Fruit fly (Drosophila melanogaster) whole organism, embryonic: ENCODE results near the gene Mpc1.

ENCODE experiments used
- CG11093 ChIP-seq: fragments of 200-800 bp; sonication (Bioruptor generic); IDR thresholded peaks from 3 replicates; pipeline ENCODE4 v1.3.6; 2022; ENCODE audit warnings: missing biosample characterization, missing genetic modification characterization
- CG11456 ChIP-seq: fragments of 200-800 bp; sonication (Bioruptor generic); IDR thresholded peaks from 3 replicates; pipeline ENCODE4 v1.3.6; 2022; ENCODE audit warnings: missing biosample characterization, missing genetic modification characterization
- CG1233 ChIP-seq: fragments of 200-800 bp; sonication (Bioruptor generic); optimal IDR thresholded peaks from 4 replicates; lab custom pipeline; 2018; ENCODE audit warnings: missing biosample characterization, mild to moderate bottlenecking, missing genetic modification characterization
- CG12744 ChIP-seq: fragments of 200-800 bp; sonication (Bioruptor generic); optimal IDR thresholded peaks from 2 replicates; lab custom pipeline; 2016; ENCODE audit warnings: missing biosample characterization, missing genetic modification characterization
- CG1602 ChIP-seq: fragments of 200-800 bp; sonication (Bioruptor generic); optimal IDR thresholded peaks from 3 replicates; lab custom pipeline; 2016; ENCODE audit warnings: missing biosample characterization, missing genetic modification characterization
- CG1603 ChIP-seq: fragments of 200-800 bp; sonication (Bioruptor generic); optimal IDR thresholded peaks from 2 replicates; lab custom pipeline; 2019; ENCODE audit warnings: missing biosample characterization, mild to moderate bottlenecking, missing genetic modification characterization, moderate library complexity
- CG17385 ChIP-seq: fragments of 200-800 bp; sonication (Bioruptor generic); optimal IDR thresholded peaks from 3 replicates; lab custom pipeline; 2018; ENCODE audit warnings: missing biosample characterization, mild to moderate bottlenecking, missing genetic modification characterization
- CG2678 ChIP-seq: fragments of 200-800 bp; sonication (Bioruptor generic); optimal IDR thresholded peaks from 3 replicates; lab custom pipeline; 2019; ENCODE audit warnings: missing biosample characterization, mild to moderate bottlenecking, missing genetic modification characterization, moderate library complexity
- CG31224 ChIP-seq: fragments of 200-800 bp; sonication (Bioruptor generic); IDR thresholded peaks from 2 replicates; pipeline ENCODE4 v1.3.6; 2022; ENCODE audit warnings: missing biosample characterization, missing genetic modification characterization
- CG32767 ChIP-seq: fragments of 200-800 bp; sonication (Bioruptor generic); IDR thresholded peaks from 2 replicates; pipeline ENCODE4 v1.3.6; 2022; ENCODE audit warnings: missing biosample characterization, missing genetic modification characterization
- CG42726 ChIP-seq: fragments of 200-800 bp; sonication (Bioruptor generic); IDR thresholded peaks from 2 replicates; pipeline ENCODE4 v1.3.6; 2022; ENCODE audit warnings: missing biosample characterization, missing genetic modification characterization; ENCODE audit not compliant: partially characterized antibody
- CG4617 ChIP-seq: fragments of 200-800 bp; sonication (Bioruptor generic); optimal IDR thresholded peaks from 3 replicates; lab custom pipeline; 2016; ENCODE audit warnings: missing biosample characterization, missing genetic modification characterization, borderline replicate concordance
- CG5180 ChIP-seq: fragments of 200-800 bp; sonication (Bioruptor generic); optimal IDR thresholded peaks from 3 replicates; lab custom pipeline; 2017; ENCODE audit warnings: missing biosample characterization, missing genetic modification characterization, mild to moderate bottlenecking, moderate library complexity, missing genetic modification reagents
- CG6654 ChIP-seq: fragments of 200-800 bp; sonication (Bioruptor generic); optimal IDR thresholded peaks from 2 replicates; lab custom pipeline; 2017; ENCODE audit warnings: missing biosample characterization, mild to moderate bottlenecking, missing genetic modification characterization
- CG8478 ChIP-seq: fragments of >200 bp; optimal IDR thresholded peaks from 2 replicates; lab custom pipeline; 2018
- CG8944 ChIP-seq: fragments of 200-800 bp; sonication (Bioruptor generic); optimal IDR thresholded peaks from 3 replicates; lab custom pipeline; 2016; ENCODE audit warnings: missing biosample characterization, missing genetic modification characterization
- CG9609 ChIP-seq: fragments of 200-800 bp; sonication (Bioruptor generic); optimal IDR thresholded peaks from 3 replicates; lab custom pipeline; 2016; ENCODE audit warnings: missing biosample characterization, missing genetic modification characterization
- CHES-1-like ChIP-seq: fragments of 200-800 bp; sonication (Bioruptor generic); optimal IDR thresholded peaks from 2 replicates; lab custom pipeline; 2016; ENCODE audit warnings: missing biosample characterization, missing genetic modification characterization
- Drgx ChIP-seq: fragments of 200-800 bp; sonication (Bioruptor generic); IDR thresholded peaks from 2 replicates; pipeline ENCODE4 v1.3.6; 2022; ENCODE audit warnings: missing biosample characterization, missing genetic modification characterization
- Ets97D ChIP-seq: fragments of 200-800 bp; sonication (Bioruptor generic); optimal IDR thresholded peaks from 3 replicates; lab custom pipeline; 2016; ENCODE audit warnings: missing biosample characterization, missing genetic modification characterization
- HLH3B ChIP-seq: fragments of 200-800 bp; sonication (Bioruptor generic); IDR thresholded peaks from 2 replicates; pipeline ENCODE4 v1.3.6; 2022; ENCODE audit warnings: missing biosample characterization, missing genetic modification characterization
- Hand ChIP-seq: fragments of 200-800 bp; sonication (Bioruptor generic); optimal IDR thresholded peaks from 2 replicates; lab custom pipeline; 2017; ENCODE audit warnings: mild to moderate bottlenecking, missing biosample characterization, missing genetic modification reagents, missing genetic modification characterization
- Hr39 ChIP-seq: fragments of >200 bp; optimal IDR thresholded peaks from 2 replicates; lab custom pipeline; 2017
- Lim3 ChIP-seq: fragments of 200-800 bp; sonication (Bioruptor generic); IDR thresholded peaks from 2 replicates; pipeline ENCODE4 v1.3.6; 2022; ENCODE audit warnings: missing biosample characterization, missing genetic modification characterization
- Mad ChIP-seq: fragments of 200-800 bp; sonication (Bioruptor generic); optimal IDR thresholded peaks from 2 replicates; lab custom pipeline; 2016; ENCODE audit warnings: missing biosample characterization, missing genetic modification characterization
- Myb ChIP-seq: fragments of 200-800 bp; sonication (Bioruptor generic); optimal IDR thresholded peaks from 2 replicates; lab custom pipeline; 2016; ENCODE audit warnings: missing biosample characterization, missing genetic modification characterization
- NC2α ChIP-seq: fragments of 200-800 bp; sonication (Bioruptor generic); optimal IDR thresholded peaks from 2 replicates; lab custom pipeline; 2016; ENCODE audit warnings: missing biosample characterization, missing genetic modification characterization
- NK7.1 ChIP-seq: fragments of 200-800 bp; sonication (Bioruptor generic); optimal IDR thresholded peaks from 3 replicates; lab custom pipeline; 2016; ENCODE audit warnings: missing biosample characterization, missing genetic modification characterization
- Ptx1 ChIP-seq: fragments of 200-800 bp; sonication (Bioruptor generic); IDR thresholded peaks from 2 replicates; pipeline ENCODE4 v1.3.6; 2022; ENCODE audit warnings: missing biosample characterization, missing genetic modification characterization
- Scr ChIP-seq: fragments of 200-800 bp; sonication (Bioruptor generic); IDR thresholded peaks from 2 replicates; pipeline ENCODE4 v1.3.6; 2022; ENCODE audit warnings: missing biosample characterization, missing genetic modification characterization; ENCODE audit not compliant: partially characterized antibody
- Sox102F ChIP-seq: fragments of 200-800 bp; sonication (Bioruptor generic); optimal IDR thresholded peaks from 2 replicates; lab custom pipeline; 2018; ENCODE audit warnings: missing biosample characterization, mild to moderate bottlenecking, missing genetic modification characterization, moderate library complexity
- ac ChIP-seq: fragments of 200-800 bp; sonication (Bioruptor generic); optimal IDR thresholded peaks from 3 replicates; lab custom pipeline; 2017; ENCODE audit warnings: missing biosample characterization, mild to moderate bottlenecking, missing genetic modification characterization
- bigmax ChIP-seq: fragments of 200-800 bp; sonication (Bioruptor generic); optimal IDR thresholded peaks from 2 replicates; lab custom pipeline; 2018; ENCODE audit warnings: missing biosample characterization, mild to moderate bottlenecking, missing genetic modification characterization
- ftz-f1 ChIP-seq: fragments of 200-800 bp; sonication (Bioruptor generic); optimal IDR thresholded peaks from 2 replicates; lab custom pipeline; 2016; ENCODE audit warnings: missing biosample characterization, missing genetic modification characterization
- gcm ChIP-seq: fragments of 200-800 bp; sonication (Bioruptor generic); optimal IDR thresholded peaks from 2 replicates; lab custom pipeline; 2019; ENCODE audit warnings: missing biosample characterization, mild to moderate bottlenecking, missing genetic modification characterization, moderate library complexity
- ind ChIP-seq: fragments of 200-800 bp; sonication (Bioruptor generic); optimal IDR thresholded peaks from 3 replicates; lab custom pipeline; 2016; ENCODE audit warnings: missing biosample characterization, missing genetic modification characterization
- org-1 ChIP-seq: fragments of 200-800 bp; sonication (Bioruptor generic); optimal IDR thresholded peaks from 2 replicates; lab custom pipeline; 2017; ENCODE audit warnings: missing biosample characterization, missing genetic modification characterization
- pum ChIP-seq: fragments of 200-800 bp; sonication (Bioruptor generic); optimal IDR thresholded peaks from 2 replicates; lab custom pipeline; 2016; ENCODE audit warnings: missing biosample characterization, missing genetic modification characterization
- run ChIP-seq: fragments of 200-800 bp; sonication (Bioruptor generic); optimal IDR thresholded peaks from 3 replicates; lab custom pipeline; 2018; ENCODE audit warnings: missing biosample characterization, mild to moderate bottlenecking, missing genetic modification characterization
- sc ChIP-seq, 3 experiments: fragments of >200 bp in 2 of 3; fragments of 200-800 bp in 1 of 3; sonication (Bioruptor generic) in 1 of 3; optimal IDR thresholded peaks; 2 replicates in 2 of 3; 3 replicates in 1 of 3; lab custom pipeline; 2017; ENCODE audit warnings: mild to moderate bottlenecking in 1 of 3, missing biosample characterization in 1 of 3, missing genetic modification characterization in 1 of 3, missing genetic modification reagents in 1 of 3
- sens ChIP-seq: fragments of 200-800 bp; sonication (Bioruptor generic); peaks from one replicate; lab custom pipeline; 2016; ENCODE audit warnings: missing biosample characterization, missing genetic modification characterization
- sim ChIP-seq: fragments of 200-800 bp; sonication (Bioruptor generic); IDR thresholded peaks from 2 replicates; pipeline ENCODE4 v1.3.6; 2022; ENCODE audit warnings: missing biosample characterization, missing genetic modification characterization
- sima ChIP-seq: fragments of 200-800 bp; sonication (Bioruptor generic); optimal IDR thresholded peaks from 2 replicates; lab custom pipeline; 2016; ENCODE audit warnings: missing biosample characterization, missing genetic modification characterization
- sisA ChIP-seq: fragments of 200-800 bp; sonication (Bioruptor generic); IDR thresholded peaks from 2 replicates; pipeline ENCODE4 v1.3.6; 2022; ENCODE audit warnings: missing biosample characterization, missing genetic modification characterization
- trh ChIP-seq: fragments of 200-800 bp; sonication (Bioruptor generic); optimal IDR thresholded peaks from 2 replicates; lab custom pipeline; 2016; ENCODE audit warnings: missing biosample characterization, missing genetic modification characterization
- twi ChIP-seq: fragments of 200-800 bp; optimal IDR thresholded peaks from 2 replicates; lab custom pipeline; 2019; ENCODE audit warnings: missing biosample characterization, mild to moderate bottlenecking, missing genetic modification characterization, moderate library complexity
- unc-4 ChIP-seq: fragments of 200-800 bp; sonication (Bioruptor generic); IDR thresholded peaks from 2 replicates; pipeline ENCODE4 v1.3.6; 2022; ENCODE audit warnings: missing biosample characterization, missing genetic modification characterization; ENCODE audit not compliant: partially characterized antibody
- wek ChIP-seq: fragments of 200-800 bp; sonication (Bioruptor generic); optimal IDR thresholded peaks from 3 replicates; lab custom pipeline; 2018; ENCODE audit warnings: missing biosample characterization, mild to moderate bottlenecking, missing genetic modification characterization, moderate library complexity
- zfh2 ChIP-seq: fragments of 200-800 bp; sonication (Bioruptor generic); optimal IDR thresholded peaks from 2 replicates; lab custom pipeline; 2016; ENCODE audit warnings: missing biosample characterization, missing genetic modification characterization

Mpc1 gene

DNA sequence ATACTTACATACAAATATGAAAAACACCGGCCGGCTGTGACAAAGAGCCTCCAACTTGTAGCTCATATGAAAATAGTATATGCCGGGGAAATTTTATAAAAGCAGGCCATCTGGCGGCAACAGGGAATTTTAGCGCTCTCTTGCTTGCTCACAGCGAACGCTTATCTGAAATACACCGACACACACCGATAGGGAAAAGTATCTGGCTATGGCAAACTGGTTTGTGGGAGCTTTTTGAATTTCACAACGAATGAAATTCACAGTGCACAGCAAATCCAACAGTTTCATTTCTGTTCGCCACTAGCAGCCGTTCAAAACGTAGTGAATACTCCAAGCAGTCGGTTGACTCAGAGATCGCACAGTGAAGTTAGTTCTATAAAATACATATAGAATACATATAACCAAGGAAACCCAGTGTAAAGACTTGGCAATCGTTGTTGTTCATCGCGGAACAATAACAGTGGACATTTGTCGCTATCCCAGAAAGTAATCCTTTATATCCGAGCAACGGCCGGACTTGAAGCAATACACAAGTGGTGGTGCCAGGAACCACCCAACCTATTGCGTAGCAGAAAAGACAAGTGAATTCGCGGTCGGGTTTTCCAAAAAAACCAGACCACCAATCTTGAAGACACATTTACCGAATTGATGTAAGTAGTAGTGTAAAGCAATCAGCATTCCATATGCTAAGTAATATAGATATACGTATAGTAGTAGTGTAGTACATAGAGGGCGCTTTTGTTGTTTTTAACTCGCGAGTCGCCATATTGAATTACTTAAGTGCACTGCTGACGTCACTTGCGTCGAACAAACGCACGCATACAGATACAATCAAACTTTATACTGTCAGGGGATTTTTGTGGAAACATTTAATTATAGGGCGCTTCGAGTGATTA is 10.2 kb downstream of the Mpc1 start (continued):
- no peak for TF ChIP-seq CG11093 (GFP tag; lab: Robert Waterston, UW)
- no peak for TF ChIP-seq trh (GFP tag; lab: Kevin White, UChicago)
- peak; percentile 12 for TF ChIP-seq CG1233 (GFP tag; lab: Kevin White, UChicago)
- TF ChIP-seq sens (GFP tag; lab: Kevin White, UChicago) = peak; percentile 63
- peak; percentile 7; the same call in 1 of the 2 replicates for TF ChIP-seq HLH3B
- 0 out of 2 replicates have a peak, but pooled peaks have one; percentile 16 for TF ChIP-seq unc-4 (GFP tag; lab: Robert Waterston, UW)
- TF ChIP-seq CG11456 = no peak
- TF ChIP-seq CG1603 (tag; lab: Kevin White, UChicago) = no peak
- TF ChIP-seq CG17385 (GFP tag; lab: Kevin White, UChicago) = peak; percentile 40
- TF ChIP-seq Ptx1 (GFP tag; lab: Robert Waterston, UW) = no peak
- TF ChIP-seq Ets97D (GFP tag; lab: Kevin White, UChicago) = no peak
- no peak for TF ChIP-seq zfh2 (GFP tag; lab: Kevin White, UChicago)
- TF ChIP-seq gcm (GFP tag; lab: Kevin White, UChicago) = no peak
- TF ChIP-seq CG8944 = no peak
- TF ChIP-seq ac (GFP tag; lab: Kevin White, UChicago) = no peak
- no peak for TF ChIP-seq CG12744
- no peak for TF ChIP-seq CG9609 (GFP tag; lab: Kevin White, UChicago)
- no peak for TF ChIP-seq org-1 (GFP tag; lab: Kevin White, UChicago)
- TF ChIP-seq pum (GFP tag; lab: Kevin White, UChicago) = peak; percentile 15
- no peak for TF ChIP-seq NC2α
- no peak for TF ChIP-seq sc (optimal IDR thresholded peaks at IDR 0.05; lab: Kevin White, UChicago)
- TF ChIP-seq sc (GFP tag; optimal IDR thresholded peaks at IDR 0.05; lab: Kevin White, UChicago) = no peak
- no peak for TF ChIP-seq CG8478 (lab: Kevin White, UChicago)
- peak; percentile 14 for TF ChIP-seq Myb
- no peak for TF ChIP-seq Sox102F (GFP tag; lab: Kevin White, UChicago)
- no peak for TF ChIP-seq CG5180 (GFP tag; lab: Kevin White, UChicago)
- peak; percentile 24 for TF ChIP-seq ftz-f1 (GFP tag; lab: Kevin White, UChicago)
- TF ChIP-seq ind (GFP tag; lab: Kevin White, UChicago) = no peak
- no peak; the same call in 1 of the 2 replicates for TF ChIP-seq CG42726 (GFP tag; lab: Robert Waterston, UW)
- TF ChIP-seq sim (GFP tag; lab: Robert Waterston, UW) = 0 out of 2 replicates have a peak, but pooled peaks have one; percentile 30
- no peak for TF ChIP-seq bigmax (GFP tag; lab: Kevin White, UChicago)
- no peak for TF ChIP-seq sisA (GFP tag; lab: Robert Waterston, UW)
- no peak for TF ChIP-seq Scr (GFP tag; lab: Robert Waterston, UW)
- TF ChIP-seq Lim3 (GFP tag; lab: Robert Waterston, UW) = no peak
- peak; percentile 87; the same call in 1 of the 2 replicates for TF ChIP-seq CG32767
- TF ChIP-seq Drgx = peak; percentile 16; the same call in 1 of the 2 replicates
- TF ChIP-seq NK7.1 (GFP tag; lab: Kevin White, UChicago) = peak; percentile 33
- TF ChIP-seq Mad (GFP tag; lab: Kevin White, UChicago) = no peak
- TF ChIP-seq run (tag; lab: Kevin White, UChicago) = no peak
- no peak for TF ChIP-seq CG1602 (GFP tag; lab: Kevin White, UChicago)
- peak; percentile 11 for TF ChIP-seq CG2678 (tag; lab: Kevin White, UChicago)
- TF ChIP-seq Hand = peak; percentile 7
- no peak for TF ChIP-seq Hr39 (lab: Kevin White, UChicago)
- TF ChIP-seq CG31224 (GFP tag; lab: Robert Waterston, UW) = peak; percentile 89
- TF ChIP-seq CHES-1-like (GFP tag; lab: Kevin White, UChicago) = no peak
- no peak for TF ChIP-seq CG4617 (GFP tag; lab: Kevin White, UChicago)
- no peak for TF ChIP-seq sima (GFP tag; lab: Kevin White, UChicago)
- TF ChIP-seq twi = peak; percentile 6
- TF ChIP-seq wek = no peak
- TF ChIP-seq CG6654 (GFP tag; lab: Kevin White, UChicago) = no peak
